Fruit fly (Drosophila melanogaster) whole organism, embryonic: Measurements from ENCODE around the gene Cngl.

Experiments
- CG11696 ChIP-seq: fragments of 200-800 bp; sonication (Bioruptor generic); IDR thresholded peaks from 2 replicates; pipeline ENCODE4 v1.3.6; 2022; ENCODE audit warnings: missing biosample characterization, missing genetic modification characterization
- CG3726 ChIP-seq: fragments of 200-800 bp; sonication (Bioruptor generic); IDR thresholded peaks from 3 replicates; pipeline ENCODE4, ENCODE4 v1.3.6; 2022; ENCODE audit warnings: missing biosample characterization, missing genetic modification characterization
- Hr78 ChIP-seq, 2 experiments: fragments of 200-800 bp in 1 of 2; fragments of >200 bp in 1 of 2; sonication (Bioruptor generic) in 1 of 2; optimal IDR thresholded peaks; 2 replicates each; lab custom pipeline; 2017 to 2019; ENCODE audit warnings: missing biosample characterization in 2 of 2, missing genetic modification characterization in 2 of 2, mild to moderate bottlenecking in 1 of 2, moderate library complexity in 1 of 2
- croc ChIP-seq: fragments of 200-800 bp; sonication (Bioruptor generic); conservative IDR thresholded peaks from 3 replicates; pipeline ENCODE4 v1.3.6; 2022; ENCODE audit warnings: missing biosample characterization, missing genetic modification characterization
- dan ChIP-seq: fragments of 200-800 bp; sonication (Bioruptor generic); IDR thresholded peaks from 2 replicates; pipeline ENCODE4 v1.3.6; 2022; ENCODE audit warnings: missing biosample characterization, missing genetic modification characterization
- fru ChIP-seq: fragments of >200 bp; optimal IDR thresholded peaks from 2 replicates; lab custom pipeline; 2017
- nerfin-1 ChIP-seq: fragments of 200-800 bp; sonication (Bioruptor generic); optimal IDR thresholded peaks from 3 replicates; lab custom pipeline; 2019; ENCODE audit warnings: missing biosample characterization, mild to moderate bottlenecking, missing genetic modification characterization, moderate library complexity

- TF ChIP-seq nerfin-1 (no peak), CG11696 (GFP tag; lab: Robert Waterston, UW) (no peak), croc (GFP tag; lab: Robert Waterston, UW) (no peak), dan (no peak), Hr78 (GFP tag; optimal IDR thresholded peaks at IDR 0.05; lab: Kevin White, UChicago) (no peak), CG3726 (GFP tag; lab: Robert Waterston, UW) (no peak), fru (lab: Kevin White, UChicago) (no peak)
Measured at dm6 chrX:15387344-15387743, 53.7 kb downstream of the Cngl start.
